Worm (Caenorhabditis elegans) whole organism, midembryonic: Measurements from ENCODE around the gene C46G7.2.

Source experiments
- cog-1 ChIP-seq: sonication (generic microtip); optimal IDR thresholded peaks from 2 replicates; lab custom pipeline; 2016; ENCODE audit warnings: missing genetic modification characterization, missing compliant biosample characterization
- flt-1 ChIP-seq: fragments of 200-800 bp; sonication (Bioruptor generic); IDR thresholded peaks from 2 replicates; pipeline ENCODE4 v1.3.6; 2022; ENCODE audit warnings: missing genetic modification characterization, missing compliant biosample characterization
- klf-2 ChIP-seq: fragments of 200-800 bp; sonication (Bioruptor generic); conservative IDR thresholded peaks from 2 replicates; pipeline ENCODE4 v1.3.6; 2022; ENCODE audit warnings: missing genetic modification reagents, missing genetic modification characterization, missing compliant biosample characterization
- ref-1 ChIP-seq: fragments of 200-800 bp; sonication (Bioruptor generic); conservative IDR thresholded peaks from 2 replicates; pipeline ENCODE4 v1.3.6; 2022; ENCODE audit warnings: missing genetic modification reagents, missing genetic modification characterization, missing compliant biosample characterization
- tab-1 ChIP-seq: fragments of 200-800 bp; sonication (Bioruptor generic); IDR thresholded peaks from 2 replicates; pipeline ENCODE4 v1.3.6; 2022; ENCODE audit warnings: missing genetic modification characterization, missing compliant biosample characterization
- ztf-29 ChIP-seq: fragments of 200-800 bp; sonication (Bioruptor generic); IDR thresholded peaks from 2 replicates; pipeline ENCODE4 v1.3.6; 2022; ENCODE audit warnings: missing genetic modification reagents, missing genetic modification characterization, missing compliant biosample characterization

DNA sequence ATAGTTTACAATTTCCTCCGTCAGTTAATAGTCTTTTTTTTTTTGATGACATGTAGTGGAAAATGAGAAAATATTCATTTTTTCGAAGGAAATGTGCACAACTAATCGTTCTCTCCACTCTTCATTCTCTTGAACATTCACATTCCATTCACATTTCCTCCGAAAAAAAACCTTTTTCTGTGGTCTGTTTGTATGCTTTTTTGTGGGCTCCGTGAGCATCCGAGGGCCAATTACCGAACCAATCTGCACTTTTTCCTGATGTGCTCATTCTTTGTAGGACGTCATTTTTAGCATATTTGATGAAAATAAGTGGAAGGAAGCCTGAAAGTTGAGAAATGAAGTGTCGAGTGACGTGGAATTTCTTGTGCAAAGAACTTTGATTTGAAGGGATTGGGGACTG is 44.7 kb downstream of the C46G7.2 start:
- no peak for TF ChIP-seq cog-1 (tag; lab: Kevin White, UChicago)
- TF ChIP-seq ztf-29 (GFP tag; lab: Robert Waterston, UW), result no peak
- no peak for TF ChIP-seq klf-2 (GFP tag; lab: Robert Waterston, UW)
- TF ChIP-seq flt-1, result no peak
- TF ChIP-seq ref-1 (GFP tag; lab: Robert Waterston, UW), result no peak
- TF ChIP-seq tab-1 (GFP tag; lab: Robert Waterston, UW), result no peak
